Worm (Caenorhabditis elegans): ENCODE results near the gene zfp-3.

- TF ChIP-seq ceh-82 (tag; optimal IDR thresholded peaks at IDR 0.05) (no peak), tbx-2 (tag; optimal IDR thresholded peaks at IDR 0.05) (no peak), nhr-11 (tag; optimal IDR thresholded peaks at IDR 0.05) (no peak), lsy-2 (tag; optimal IDR thresholded peaks at IDR 0.05) (peak in 1 of 2 experiments; percentile 20), lin-35 (GFP tag; optimal IDR thresholded peaks at IDR 0.05) (no peak), snpc-4 (tag; optimal IDR thresholded peaks at IDR 0.05) (no peak), nhr-28 (tag; optimal IDR thresholded peaks at IDR 0.05) (no peak), egl-27 (tag; optimal IDR thresholded peaks at IDR 0.05) (no peak), nhr-237 (tag; optimal IDR thresholded peaks at IDR 0.05) (no peak)
Measured at ce11 chrX:1451816-1452602, 5.6 kb upstream of the zfp-3 start.

Measured in whole organism, L1 larva.